Worm (Caenorhabditis elegans) whole organism, midembryonic: ENCODE results near the gene twk-43.

Experiments used
- T22C8.4 ChIP-seq: fragments of 200-800 bp; sonication (Bioruptor generic); IDR thresholded peaks from 2 replicates; pipeline ENCODE4 v1.3.6; 2022; ENCODE audit warnings: missing genetic modification characterization, missing compliant biosample characterization
- cog-1 ChIP-seq: sonication (generic microtip); optimal IDR thresholded peaks from 2 replicates; lab custom pipeline; 2016; ENCODE audit warnings: missing genetic modification characterization, missing compliant biosample characterization
- flt-1 ChIP-seq: fragments of 200-800 bp; sonication (Bioruptor generic); IDR thresholded peaks from 2 replicates; pipeline ENCODE4 v1.3.6; 2022; ENCODE audit warnings: missing genetic modification characterization, missing compliant biosample characterization
- klf-2 ChIP-seq: fragments of 200-800 bp; sonication (Bioruptor generic); conservative IDR thresholded peaks from 2 replicates; pipeline ENCODE4 v1.3.6; 2022; ENCODE audit warnings: missing genetic modification reagents, missing genetic modification characterization, missing compliant biosample characterization
- med-1 ChIP-seq: sonication (generic microtip); optimal IDR thresholded peaks from 2 replicates; lab custom pipeline; 2017; ENCODE audit warnings: missing genetic modification characterization, mild to moderate bottlenecking, missing compliant biosample characterization, antibody characterized with exemption, missing genetic modification reagents; ENCODE audit not compliant: insufficient read depth
- ref-1 ChIP-seq: fragments of 200-800 bp; sonication (Bioruptor generic); conservative IDR thresholded peaks from 2 replicates; pipeline ENCODE4 v1.3.6; 2022; ENCODE audit warnings: missing genetic modification reagents, missing genetic modification characterization, missing compliant biosample characterization
- tab-1 ChIP-seq: fragments of 200-800 bp; sonication (Bioruptor generic); IDR thresholded peaks from 2 replicates; pipeline ENCODE4 v1.3.6; 2022; ENCODE audit warnings: missing genetic modification characterization, missing compliant biosample characterization
- ztf-23 ChIP-seq: fragments of 200-800 bp; sonication (Bioruptor generic); IDR thresholded peaks from 2 replicates; pipeline ENCODE4 v1.3.6; 2022; ENCODE audit warnings: missing genetic modification reagents, missing genetic modification characterization, missing compliant biosample characterization
- ztf-29 ChIP-seq: fragments of 200-800 bp; sonication (Bioruptor generic); IDR thresholded peaks from 2 replicates; pipeline ENCODE4 v1.3.6; 2022; ENCODE audit warnings: missing genetic modification reagents, missing genetic modification characterization, missing compliant biosample characterization

The twk-43 gene

DNA sequence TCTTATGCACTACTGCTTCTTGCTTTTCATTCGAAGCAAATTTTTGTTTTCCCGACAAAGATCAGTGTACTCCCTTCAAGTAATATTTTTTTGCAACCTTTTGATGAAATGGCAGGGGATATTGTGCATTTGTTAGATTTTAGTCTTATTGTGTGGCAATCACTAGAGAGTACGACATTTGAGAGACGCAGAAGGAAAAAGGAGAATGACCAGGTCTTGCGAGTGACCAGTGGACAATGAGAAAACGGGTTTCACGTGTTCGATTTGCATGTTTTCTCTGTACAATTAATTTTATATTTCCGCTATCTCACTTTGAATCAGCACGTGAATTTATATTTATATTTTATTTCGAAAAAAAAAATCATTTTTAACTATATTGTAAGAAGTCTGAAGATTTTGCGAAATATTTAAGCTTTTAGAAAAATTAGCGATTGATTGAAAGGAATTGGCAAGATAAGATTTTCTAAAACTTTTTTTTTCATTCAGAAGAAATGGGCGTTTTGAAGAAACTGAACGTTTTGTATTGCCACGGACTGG is 10.1 kb upstream of the twk-43 start, which contains the start of gene C50B6.9:
TSS of gene C50B6.9 (plus strand) at position 487 of the 537 bp plus-strand sequence.
- no peak for TF ChIP-seq klf-2 (GFP tag; lab: Robert Waterston, UW)
- no peak for TF ChIP-seq ref-1 (GFP tag; lab: Robert Waterston, UW)
- no peak for TF ChIP-seq cog-1
- TF ChIP-seq ztf-23 (GFP tag; lab: Robert Waterston, UW), result no peak
- TF ChIP-seq flt-1 (GFP tag; lab: Robert Waterston, UW), result no peak

DNA sequence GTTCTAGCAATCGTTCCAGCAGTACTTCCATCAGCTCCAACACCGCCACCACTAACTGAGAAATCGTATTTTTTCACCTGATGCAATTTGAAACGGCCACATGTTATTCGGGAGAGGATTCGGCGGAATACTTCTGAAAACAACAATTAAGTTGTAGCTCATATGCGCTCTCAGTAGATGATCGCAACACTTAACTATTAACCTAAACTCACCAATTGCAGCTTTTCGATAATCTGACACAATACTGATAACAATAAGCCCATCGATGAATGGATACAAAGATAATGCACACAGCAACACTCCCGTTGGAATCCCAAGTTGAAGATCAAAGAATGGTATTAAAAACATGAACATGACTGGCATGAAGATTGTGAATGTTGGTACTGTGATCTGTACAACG is 8.0 kb upstream of the twk-43 start:
- no peak for TF ChIP-seq tab-1 (GFP tag; lab: Robert Waterston, UW)
- no peak for TF ChIP-seq ztf-23 (GFP tag; lab: Robert Waterston, UW)
- no peak for TF ChIP-seq flt-1 (GFP tag; lab: Robert Waterston, UW)
- no peak for TF ChIP-seq T22C8.4 (GFP tag; lab: Robert Waterston, UW)
- no peak for TF ChIP-seq ztf-29 (GFP tag; lab: Robert Waterston, UW)
- no peak for TF ChIP-seq ref-1 (GFP tag; lab: Robert Waterston, UW)
- no peak for TF ChIP-seq med-1 (GFP tag; lab: Kevin White, UChicago)
- TF ChIP-seq cog-1, result no peak

DNA sequence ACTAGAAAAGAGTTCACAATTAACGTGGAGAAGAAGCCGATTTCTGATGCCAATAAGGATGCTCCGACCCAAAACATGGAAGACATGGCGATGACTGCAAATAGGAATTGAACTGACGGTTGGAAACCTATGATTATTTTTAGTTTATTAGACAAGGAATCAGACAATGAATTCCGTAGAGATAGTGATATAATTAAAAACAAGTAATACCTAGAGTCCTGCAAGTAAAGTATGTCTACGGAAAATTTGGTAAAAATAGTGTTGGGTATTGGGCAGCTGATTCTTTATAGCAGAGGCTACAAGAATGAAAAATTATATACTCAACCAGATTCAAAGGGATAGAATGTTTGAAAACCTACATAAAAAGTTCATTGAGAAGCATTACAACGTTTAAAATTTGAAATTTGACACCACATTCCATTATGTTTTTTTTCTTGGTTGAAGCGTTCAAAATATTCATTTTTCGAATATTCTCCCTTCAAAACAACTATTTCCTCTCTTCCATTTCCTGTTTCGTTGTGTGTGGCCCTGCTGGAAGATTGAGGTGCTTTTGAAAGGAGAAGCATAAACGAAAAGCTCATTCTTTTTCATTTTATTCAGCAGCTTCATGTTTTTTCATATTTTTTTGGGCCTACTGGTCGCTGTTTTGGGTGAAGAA is 6.3 kb upstream of the twk-43 start, which contains the start of the genes str-4 and lgc-48:
TSS of gene str-4 (minus strand) at position 101 of the 658 bp plus-strand sequence.
TSS of gene lgc-48 (plus strand) at position 608 of the 658 bp plus-strand sequence.
- TF ChIP-seq med-1 (GFP tag; lab: Kevin White, UChicago), result no peak
- no peak for TF ChIP-seq cog-1

DNA sequence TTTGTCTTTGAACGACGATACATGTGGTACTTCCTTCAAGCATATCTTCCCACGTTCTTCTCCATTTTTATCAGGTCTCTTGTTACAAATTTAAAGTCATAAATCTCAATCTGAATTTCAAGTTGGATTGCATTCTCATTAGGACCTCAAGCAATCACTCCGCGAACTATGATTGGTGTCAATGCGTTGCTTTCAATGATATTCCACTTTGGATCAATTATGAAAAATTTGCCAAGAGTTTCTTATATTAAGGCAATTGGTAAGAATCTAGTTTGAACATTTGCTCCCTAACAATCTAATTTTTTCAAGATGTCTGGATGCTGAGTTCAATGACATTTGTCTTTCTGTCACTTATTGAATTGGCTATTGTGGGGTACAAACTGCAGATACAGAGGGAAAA is 3.8 kb upstream of the twk-43 start:
- TF ChIP-seq ref-1 (GFP tag; lab: Robert Waterston, UW) (no peak), ztf-23 (GFP tag; lab: Robert Waterston, UW) (no peak), T22C8.4 (GFP tag; lab: Robert Waterston, UW) (no peak), ztf-29 (GFP tag; lab: Robert Waterston, UW) (no peak), med-1 (GFP tag; lab: Kevin White, UChicago) (no peak), flt-1 (GFP tag; lab: Robert Waterston, UW) (no peak), tab-1 (GFP tag; lab: Robert Waterston, UW) (no peak), klf-2 (GFP tag; lab: Robert Waterston, UW) (no peak), cog-1 (no peak)

DNA sequence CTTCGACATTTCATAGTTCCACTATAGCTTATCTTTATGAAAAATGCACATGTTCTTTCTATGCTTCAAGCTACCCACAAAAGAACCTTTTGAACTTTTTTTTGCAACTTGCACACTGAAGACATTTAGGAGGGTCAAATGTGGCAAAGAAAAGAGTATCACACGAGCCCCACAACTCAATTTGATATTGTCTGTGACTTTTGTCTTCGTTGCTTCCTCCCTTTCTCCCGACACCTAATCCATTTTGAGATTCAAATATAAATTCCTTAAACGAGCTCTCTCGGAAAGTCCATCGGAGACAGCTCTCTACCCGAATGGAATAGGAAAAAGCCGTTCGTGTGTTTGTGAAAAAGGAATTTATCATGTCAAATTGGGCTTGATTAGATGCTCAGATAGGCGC is 4.2 kb downstream of the twk-43 start:
- TF ChIP-seq tab-1 (GFP tag; lab: Robert Waterston, UW) (no peak), ztf-29 (GFP tag; lab: Robert Waterston, UW) (no peak), ref-1 (GFP tag; lab: Robert Waterston, UW) (no peak), med-1 (GFP tag; lab: Kevin White, UChicago) (no peak), cog-1 (no peak), T22C8.4 (GFP tag; lab: Robert Waterston, UW) (no peak), ztf-23 (GFP tag; lab: Robert Waterston, UW) (no peak), klf-2 (GFP tag; lab: Robert Waterston, UW) (no peak), flt-1 (GFP tag; lab: Robert Waterston, UW) (no peak)

DNA sequence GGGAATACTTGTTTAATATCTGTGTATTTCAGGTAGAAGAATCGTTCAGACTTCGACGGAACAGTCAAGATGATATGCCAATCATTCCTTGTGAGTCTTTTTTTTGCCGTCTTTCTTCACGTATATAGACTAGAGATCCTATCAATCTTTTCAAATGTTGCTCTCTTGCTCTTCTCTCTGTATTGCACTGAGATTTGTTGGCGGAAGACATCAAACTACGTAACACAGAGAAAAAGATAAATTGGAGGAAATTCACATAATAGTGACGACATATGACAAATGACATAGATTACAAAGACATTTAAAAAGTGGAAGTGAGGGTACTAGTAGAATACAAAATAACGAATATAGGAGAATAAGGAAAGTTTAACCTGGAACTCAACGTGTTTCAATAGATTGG is 5.7 kb downstream of the twk-43 start:
- TF ChIP-seq ztf-29 (GFP tag; lab: Robert Waterston, UW) (no peak), ztf-23 (GFP tag; lab: Robert Waterston, UW) (no peak), klf-2 (GFP tag; lab: Robert Waterston, UW) (no peak), med-1 (GFP tag; lab: Kevin White, UChicago) (no peak), flt-1 (GFP tag; lab: Robert Waterston, UW) (no peak), T22C8.4 (GFP tag; lab: Robert Waterston, UW) (no peak), cog-1 (no peak), ref-1 (GFP tag; lab: Robert Waterston, UW) (no peak)

DNA sequence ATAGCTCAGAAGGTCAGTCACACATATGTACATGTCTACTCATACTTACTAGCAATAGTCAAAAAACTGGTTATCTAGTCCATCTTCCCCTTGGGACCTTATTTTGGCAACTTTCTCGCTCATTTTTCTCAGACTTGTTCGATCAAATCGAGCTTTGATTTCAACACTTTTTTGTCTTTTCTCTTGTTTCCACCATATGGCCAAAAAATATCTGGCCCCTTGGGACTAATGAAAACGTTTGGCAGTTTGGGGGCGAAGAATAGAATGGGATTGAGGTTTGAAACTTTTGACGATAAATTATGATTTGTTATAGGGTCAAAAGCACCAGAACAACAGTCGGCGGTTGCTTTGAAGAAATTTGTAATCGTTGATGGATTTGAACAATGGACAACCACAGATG is 6.3 kb downstream of the twk-43 start:
- TF ChIP-seq ref-1 (GFP tag; lab: Robert Waterston, UW), result no peak
- no peak for TF ChIP-seq ztf-29 (GFP tag; lab: Robert Waterston, UW)
- TF ChIP-seq cog-1, result no peak
- TF ChIP-seq flt-1 (GFP tag; lab: Robert Waterston, UW), result no peak
- TF ChIP-seq ztf-23 (GFP tag; lab: Robert Waterston, UW), result no peak
- no peak for TF ChIP-seq klf-2 (GFP tag; lab: Robert Waterston, UW)
- no peak for TF ChIP-seq T22C8.4 (GFP tag; lab: Robert Waterston, UW)
- TF ChIP-seq med-1 (GFP tag; lab: Kevin White, UChicago), result no peak
- TF ChIP-seq tab-1 (GFP tag; lab: Robert Waterston, UW), result no peak

DNA sequence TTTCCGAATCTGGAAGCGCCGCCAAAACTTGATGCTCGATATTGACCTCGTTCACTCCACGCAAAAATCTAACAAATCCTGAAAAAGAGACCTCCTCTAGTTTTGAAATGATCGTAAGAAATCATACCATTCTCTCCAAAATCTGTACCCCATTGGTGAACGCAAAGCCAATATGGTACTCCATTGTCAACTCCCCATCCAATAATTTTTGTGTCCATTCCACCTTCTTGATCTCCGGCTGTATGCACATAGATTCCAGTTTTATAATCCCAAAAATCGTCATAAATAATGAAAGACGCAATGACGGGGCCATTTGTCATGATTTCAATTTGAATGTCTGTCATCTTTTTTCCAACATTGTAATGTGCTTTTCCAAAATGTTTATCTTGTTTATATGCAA is 10.1 kb downstream of the twk-43 start:
- TF ChIP-seq med-1 (GFP tag; lab: Kevin White, UChicago) (no peak), ztf-23 (GFP tag; lab: Robert Waterston, UW) (no peak)

DNA sequence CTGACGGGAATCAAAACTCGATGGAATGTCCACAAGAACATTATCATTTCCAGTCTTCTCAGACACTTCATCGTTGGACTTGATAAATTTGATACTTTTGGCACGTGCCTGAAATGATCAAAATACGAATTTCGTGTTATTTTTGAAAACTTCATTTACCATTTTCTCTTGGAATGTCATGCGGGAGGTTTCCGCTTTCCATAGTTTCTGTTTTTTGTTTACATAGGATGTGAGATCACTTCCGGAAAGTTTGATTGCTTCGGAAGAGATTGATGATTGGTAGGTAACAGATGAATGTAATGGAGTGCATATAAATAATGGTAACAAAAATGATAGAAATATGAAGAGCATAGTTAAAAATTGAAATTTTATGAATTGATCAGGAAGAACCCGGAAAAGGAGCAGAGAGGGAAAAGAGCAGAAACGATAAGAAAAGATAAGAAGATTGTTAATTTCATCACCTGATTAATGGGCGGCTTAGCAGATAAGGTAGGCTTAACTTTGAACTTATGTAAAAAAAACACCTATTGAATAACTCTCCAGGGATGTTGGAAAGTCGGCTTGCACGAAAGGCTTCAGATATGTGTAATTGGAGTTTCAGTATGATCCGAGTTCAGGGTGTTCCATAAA is 11.7 kb downstream of the twk-43 start, which contains the start of gene F32H5.1:
TSS of gene F32H5.1 (minus strand) at position 386 of the 630 bp plus-strand sequence.
- no peak for TF ChIP-seq ref-1 (GFP tag; lab: Robert Waterston, UW)
- TF ChIP-seq ztf-23 (GFP tag; lab: Robert Waterston, UW), result no peak
- no peak for TF ChIP-seq klf-2 (GFP tag; lab: Robert Waterston, UW)
- TF ChIP-seq cog-1, result no peak
- no peak for TF ChIP-seq tab-1 (GFP tag; lab: Robert Waterston, UW)
- TF ChIP-seq med-1 (GFP tag; lab: Kevin White, UChicago), result no peak
- TF ChIP-seq T22C8.4 (GFP tag; lab: Robert Waterston, UW), result no peak
- TF ChIP-seq ztf-29 (GFP tag; lab: Robert Waterston, UW), result no peak
- TF ChIP-seq flt-1 (GFP tag; lab: Robert Waterston, UW), result no peak
